Fruit fly (Drosophila melanogaster) whole organism, embryonic: ENCODE measurements around the gene CG46460.

Source experiments
- Atf6 ChIP-seq: fragments of 200-800 bp; sonication (Bioruptor generic); IDR thresholded peaks from 2 replicates; pipeline ENCODE4 v1.3.6; 2022; ENCODE audit warnings: missing biosample characterization, missing genetic modification characterization
- CG11247 ChIP-seq: fragments of 200-800 bp; sonication (Bioruptor generic); IDR thresholded peaks from 2 replicates; pipeline ENCODE4 v1.3.6; 2022; ENCODE audit warnings: missing biosample characterization, missing genetic modification characterization
- CG15514 ChIP-seq: fragments of 200-800 bp; sonication (Bioruptor generic); optimal IDR thresholded peaks from 3 replicates; lab custom pipeline; 2017; ENCODE audit warnings: missing biosample characterization, missing genetic modification characterization, mild to moderate bottlenecking, moderate library complexity, missing genetic modification reagents
- CG15601 ChIP-seq: fragments of 200-800 bp; sonication (Bioruptor generic); optimal IDR thresholded peaks from 3 replicates; lab custom pipeline; 2019; ENCODE audit warnings: missing biosample characterization, mild to moderate bottlenecking, missing genetic modification characterization, moderate library complexity
- CG16779 ChIP-seq: fragments of 200-800 bp; sonication (Bioruptor generic); IDR thresholded peaks from 2 replicates; pipeline ENCODE4 v1.3.6; 2022; ENCODE audit warnings: missing biosample characterization, missing genetic modification characterization
- CG18599 ChIP-seq: fragments of 200-800 bp; sonication (Bioruptor generic); optimal IDR thresholded peaks from 3 replicates; lab custom pipeline; 2017; ENCODE audit warnings: missing biosample characterization, missing genetic modification characterization, mild to moderate bottlenecking, moderate library complexity, missing genetic modification reagents
- CG30431 ChIP-seq: fragments of 200-800 bp; sonication (Bioruptor generic); optimal IDR thresholded peaks from 2 replicates; lab custom pipeline; 2017; ENCODE audit warnings: missing biosample characterization, missing genetic modification characterization
- CG3065 ChIP-seq: fragments of 200-800 bp; sonication (Bioruptor generic); optimal IDR thresholded peaks from 2 replicates; lab custom pipeline; 2016; ENCODE audit warnings: missing biosample characterization, missing genetic modification characterization
- CG4820 ChIP-seq: fragments of 200-800 bp; sonication (Bioruptor generic); optimal IDR thresholded peaks from 3 replicates; lab custom pipeline; 2016; ENCODE audit warnings: missing biosample characterization, missing genetic modification characterization
- CG4854 ChIP-seq: fragments of 200-800 bp; sonication (Bioruptor generic); optimal IDR thresholded peaks from 2 replicates; lab custom pipeline; 2016; ENCODE audit warnings: missing biosample characterization, missing genetic modification characterization, inconsistent platforms
- CG8089 ChIP-seq: fragments of 200-800 bp; sonication (Bioruptor generic); optimal IDR thresholded peaks from 3 replicates; lab custom pipeline; 2016; ENCODE audit warnings: missing biosample characterization, missing genetic modification characterization
- Dad ChIP-seq: fragments of 200-800 bp; sonication (Bioruptor generic); optimal IDR thresholded peaks from 3 replicates; lab custom pipeline; 2016; ENCODE audit warnings: missing biosample characterization, missing genetic modification characterization
- Deaf1 ChIP-seq: fragments of 200-800 bp; optimal IDR thresholded peaks from 3 replicates; lab custom pipeline; 2019; ENCODE audit warnings: missing biosample characterization, mild to moderate bottlenecking, missing genetic modification characterization, moderate library complexity
- Ets65A ChIP-seq: fragments of 200-800 bp; sonication (Bioruptor generic); peaks from one replicate; lab custom pipeline; 2016; ENCODE audit warnings: missing biosample characterization, missing genetic modification characterization
- Gsc ChIP-seq: fragments of 200-800 bp; sonication (Bioruptor generic); IDR thresholded peaks from 2 replicates; pipeline ENCODE4 v1.3.6; 2022; ENCODE audit warnings: missing biosample characterization, missing genetic modification characterization
- HLH4C ChIP-seq: fragments of 200-800 bp; sonication (Bioruptor generic); IDR thresholded peaks from 3 replicates; pipeline ENCODE4 v1.3.6; 2022; ENCODE audit warnings: missing biosample characterization, missing genetic modification characterization; ENCODE audit not compliant: partially characterized antibody
- Hand ChIP-seq: fragments of 200-800 bp; sonication (Bioruptor generic); optimal IDR thresholded peaks from 2 replicates; lab custom pipeline; 2017; ENCODE audit warnings: mild to moderate bottlenecking, missing biosample characterization, missing genetic modification reagents, missing genetic modification characterization
- Rx ChIP-seq: fragments of 200-800 bp; sonication (Bioruptor generic); IDR thresholded peaks from 2 replicates; pipeline ENCODE4 v1.3.6; 2022; ENCODE audit warnings: missing biosample characterization, missing genetic modification characterization
- Sox102F ChIP-seq: fragments of 200-800 bp; sonication (Bioruptor generic); optimal IDR thresholded peaks from 2 replicates; lab custom pipeline; 2018; ENCODE audit warnings: missing biosample characterization, mild to moderate bottlenecking, missing genetic modification characterization, moderate library complexity
- Sry-δ ChIP-seq: fragments of 200-800 bp; sonication (Bioruptor generic); optimal IDR thresholded peaks from 2 replicates; lab custom pipeline; 2016; ENCODE audit warnings: missing biosample characterization, missing genetic modification characterization
- Trl ChIP-seq, 3 experiments: fragments of >200 bp in 2 of 3; fragments of 200-800 bp in 1 of 3; sonication (Bioruptor generic) in 1 of 3; optimal IDR thresholded peaks; 2 replicates in 1 of 3; 3 replicates in 2 of 3; lab custom pipeline; 2016 to 2017; ENCODE audit warnings: missing biosample characterization in 1 of 3, missing genetic modification characterization in 1 of 3
- YL-1 ChIP-seq: fragments of 200-800 bp; sonication (Bioruptor generic); optimal IDR thresholded peaks from 3 replicates; lab custom pipeline; 2017; ENCODE audit warnings: missing biosample characterization, mild to moderate bottlenecking, missing genetic modification characterization
- abd-A ChIP-seq: fragments of 200-800 bp; sonication (Bioruptor generic); optimal IDR thresholded peaks from 3 replicates; lab custom pipeline; 2019; ENCODE audit warnings: missing biosample characterization, mild to moderate bottlenecking, missing genetic modification characterization, moderate library complexity
- amos ChIP-seq: fragments of 200-800 bp; sonication (Bioruptor generic); IDR thresholded peaks from 2 replicates; pipeline ENCODE4 v1.3.6; 2022; ENCODE audit warnings: missing biosample characterization, missing genetic modification characterization; ENCODE audit not compliant: partially characterized antibody
- bcd ChIP-seq: fragments of 200-800 bp; sonication (Bioruptor generic); optimal IDR thresholded peaks from 2 replicates; lab custom pipeline; 2017; ENCODE audit warnings: missing biosample characterization, mild to moderate bottlenecking, missing genetic modification characterization
- dysf ChIP-seq: fragments of 200-800 bp; sonication (Bioruptor generic); IDR thresholded peaks from 3 replicates; pipeline ENCODE4 v1.3.6; 2022; ENCODE audit warnings: missing biosample characterization, missing genetic modification characterization
- ewg ChIP-seq: fragments of 200-800 bp; sonication (Bioruptor generic); optimal IDR thresholded peaks from 3 replicates; lab custom pipeline; 2017; ENCODE audit warnings: mild to moderate bottlenecking, missing biosample characterization, missing genetic modification reagents, missing genetic modification characterization
- ind ChIP-seq: fragments of 200-800 bp; sonication (Bioruptor generic); optimal IDR thresholded peaks from 3 replicates; lab custom pipeline; 2016; ENCODE audit warnings: missing biosample characterization, missing genetic modification characterization
- jigr1 ChIP-seq: fragments of 200-800 bp; sonication (Bioruptor generic); IDR thresholded peaks from 3 replicates; pipeline ENCODE4 v1.3.6; 2022; ENCODE audit warnings: missing biosample characterization, missing genetic modification characterization
- knrl ChIP-seq: fragments of 200-800 bp; sonication (Bioruptor generic); IDR thresholded peaks from 3 replicates; pipeline ENCODE4 v1.3.6; 2022; ENCODE audit warnings: missing biosample characterization, missing genetic modification characterization; ENCODE audit not compliant: partially characterized antibody
- nerfin-1 ChIP-seq: fragments of 200-800 bp; sonication (Bioruptor generic); optimal IDR thresholded peaks from 3 replicates; lab custom pipeline; 2019; ENCODE audit warnings: missing biosample characterization, mild to moderate bottlenecking, missing genetic modification characterization, moderate library complexity
- otp ChIP-seq: fragments of 200-800 bp; sonication (Bioruptor generic); IDR thresholded peaks from 3 replicates; pipeline ENCODE4, ENCODE4 v1.3.6; 2022; ENCODE audit warnings: missing biosample characterization, missing genetic modification characterization
- prd ChIP-seq, 3 experiments: fragments of >200 bp in 2 of 3; fragments of 200-800 bp in 1 of 3; sonication (Bioruptor generic) in 1 of 3; optimal IDR thresholded peaks in 2 of 3; IDR thresholded peaks in 1 of 3; 2 replicates in 2 of 3; 3 replicates in 1 of 3; pipeline versions ENCODE4 v1.3.6 to Lab custom; 2017 to 2022; ENCODE audit warnings: missing biosample characterization in 1 of 3, missing genetic modification characterization in 1 of 3
- rib ChIP-seq: fragments of 200-800 bp; sonication (Bioruptor generic); IDR thresholded peaks from 2 replicates; pipeline ENCODE4 v1.3.6; 2022; ENCODE audit warnings: missing biosample characterization, missing genetic modification characterization
- row ChIP-seq: fragments of 200-800 bp; sonication (Bioruptor generic); IDR thresholded peaks from 3 replicates; pipeline ENCODE4 v1.3.6; 2022; ENCODE audit warnings: missing biosample characterization, missing genetic modification characterization
- sens ChIP-seq: fragments of 200-800 bp; sonication (Bioruptor generic); peaks from one replicate; lab custom pipeline; 2016; ENCODE audit warnings: missing biosample characterization, missing genetic modification characterization

The CG46460 gene

DNA sequence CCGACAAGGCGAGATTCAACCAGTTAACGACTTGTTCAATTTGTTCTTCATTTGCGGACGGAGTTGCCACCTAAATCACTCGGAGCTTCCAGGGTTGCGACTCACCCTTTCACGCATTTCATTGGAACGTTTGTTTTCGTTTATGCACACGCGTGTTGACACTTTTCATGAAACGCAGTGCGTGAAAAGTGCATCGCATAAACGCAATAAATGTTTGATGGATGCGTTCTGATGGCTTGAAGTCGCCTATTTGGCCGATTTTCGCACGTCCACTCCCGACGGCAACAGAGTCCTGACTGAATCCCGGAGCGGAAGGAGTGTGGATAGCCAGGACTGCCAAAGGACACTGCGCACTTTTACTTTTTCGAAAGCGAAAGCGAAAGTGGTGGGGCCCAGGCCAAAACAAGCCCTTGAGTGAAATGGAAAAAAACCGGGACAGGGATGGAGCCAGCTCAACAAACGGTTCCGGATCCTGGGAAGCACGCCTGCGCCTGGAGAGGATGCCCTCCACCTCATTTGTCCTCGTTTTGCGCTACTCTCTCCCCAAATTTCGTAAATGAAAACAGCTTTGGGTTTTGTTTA is 49.0 kb downstream of the CG46460 start, which contains the start of gene Teh4:
Gene Teh4 (minus strand): TSS at position 290 of the 582 bp plus-strand sequence.
- TF ChIP-seq ind (GFP tag; lab: Kevin White, UChicago) = no peak
- no peak for TF ChIP-seq Gsc (GFP tag; lab: Robert Waterston, UW)
- TF ChIP-seq CG15514 (GFP tag; lab: Kevin White, UChicago) = peak; percentile 97
- TF ChIP-seq CG18599 (GFP tag; lab: Kevin White, UChicago) = peak; percentile 7
- TF ChIP-seq CG8089 (GFP tag; lab: Kevin White, UChicago) = no peak
- TF ChIP-seq row = peak; percentile 22; the same call in 1 of the 3 replicates
- TF ChIP-seq CG30431 (GFP tag; lab: Kevin White, UChicago) = no peak
- peak; percentile 81 for TF ChIP-seq CG15601
- peak in 1 of 2 experiments; percentile 22 for TF ChIP-seq Trl (optimal IDR thresholded peaks at IDR 0.05; lab: Kevin White, UChicago)
- TF ChIP-seq Trl (GFP tag; optimal IDR thresholded peaks at IDR 0.05; lab: Kevin White, UChicago) = no peak
- TF ChIP-seq Sox102F = no peak
- 0 out of 3 replicates have a peak, but pooled peaks have one; percentile 31 for TF ChIP-seq HLH4C (GFP tag; lab: Robert Waterston, UW)
- no peak for TF ChIP-seq Rx
- no peak for TF ChIP-seq prd (optimal IDR thresholded peaks at IDR 0.05; lab: Kevin White, UChicago)
- TF ChIP-seq prd (GFP tag; IDR thresholded peaks at IDR 0.05; lab: Robert Waterston, UW) = no peak
- TF ChIP-seq CG16779 (GFP tag; lab: Robert Waterston, UW) = peak; percentile 57; the same call in 1 of the 2 replicates
- no peak for TF ChIP-seq sens
- TF ChIP-seq amos = 0 out of 2 replicates have a peak, but pooled peaks have one; percentile 12
- TF ChIP-seq Sry-δ (GFP tag; lab: Kevin White, UChicago) = no peak
- no peak for TF ChIP-seq CG4854 (GFP tag; lab: Kevin White, UChicago)
- TF ChIP-seq otp (GFP tag; lab: Robert Waterston, UW) = no peak
- no peak for TF ChIP-seq Atf6 (GFP tag; lab: Robert Waterston, UW)
- no peak for TF ChIP-seq rib (GFP tag; lab: Robert Waterston, UW)
- peak; percentile 72 for TF ChIP-seq CG4820
- TF ChIP-seq CG3065 = no peak
- 0 out of 3 replicates have a peak, but pooled peaks have one; percentile 9 for TF ChIP-seq dysf
- TF ChIP-seq YL-1 (GFP tag; lab: Kevin White, UChicago) = no peak
- TF ChIP-seq CG11247 (GFP tag; lab: Robert Waterston, UW) = 0 out of 2 replicates have a peak, but pooled peaks have one; percentile 5
- peak; percentile 18 for TF ChIP-seq Deaf1 (tag; lab: Kevin White, UChicago)
- peak; percentile 39 for TF ChIP-seq abd-A (tag; lab: Kevin White, UChicago)
- peak; percentile 85 for TF ChIP-seq Ets65A (GFP tag; lab: Kevin White, UChicago)
- no peak for TF ChIP-seq jigr1 (GFP tag; lab: Robert Waterston, UW)
- peak; percentile 89 for TF ChIP-seq ewg (GFP tag; lab: Kevin White, UChicago)
- TF ChIP-seq nerfin-1 = peak; percentile 60
- TF ChIP-seq Hand (GFP tag; lab: Kevin White, UChicago) = no peak
- TF ChIP-seq bcd (GFP tag; lab: Kevin White, UChicago) = no peak
- TF ChIP-seq Dad (GFP tag; lab: Kevin White, UChicago) = no peak
- 0 out of 3 replicates have a peak, but pooled peaks have one; percentile 19 for TF ChIP-seq knrl
